Worm (Caenorhabditis elegans) whole organism, late embryonic: ENCODE data around the gene M05D6.3.

Experiments
- F13H6.1 ChIP-seq: sonication (generic microtip); optimal IDR thresholded peaks from 2 replicates; lab custom pipeline; 2016; ENCODE audit warnings: missing genetic modification characterization, missing compliant biosample characterization
- K02D7.2 ChIP-seq: sonication (generic microtip); optimal IDR thresholded peaks from 2 replicates; lab custom pipeline; 2017; ENCODE audit warnings: mild to moderate bottlenecking, missing genetic modification characterization, missing compliant biosample characterization
- Y22D7AL.16 ChIP-seq: sonication (generic microtip); optimal IDR thresholded peaks from 2 replicates; lab custom pipeline; 2016; ENCODE audit warnings: missing genetic modification characterization, missing compliant biosample characterization
- ahr-1 ChIP-seq: sonication (generic microtip); optimal IDR thresholded peaks from 2 replicates; lab custom pipeline; 2016; ENCODE audit warnings: missing genetic modification characterization, missing compliant biosample characterization
- ceh-14 ChIP-seq: sonication (generic microtip); optimal IDR thresholded peaks from 2 replicates; lab custom pipeline; 2016; ENCODE audit warnings: missing genotype, missing genetic modification characterization, missing compliant biosample characterization
- ceh-19 ChIP-seq: fragments of 200-800 bp; sonication (Bioruptor generic); optimal IDR thresholded peaks from 2 replicates; lab custom pipeline; 2018; ENCODE audit warnings: mild to moderate bottlenecking, missing genetic modification characterization, missing compliant biosample characterization
- ceh-2 ChIP-seq: sonication (generic microtip); optimal IDR thresholded peaks from 2 replicates; lab custom pipeline; 2016; ENCODE audit warnings: missing genotype, missing genetic modification characterization, missing compliant biosample characterization
- ceh-22 ChIP-seq: sonication (generic microtip); optimal IDR thresholded peaks from 2 replicates; lab custom pipeline; 2017; ENCODE audit warnings: missing biosample characterization, missing genetic modification characterization
- ceh-48 ChIP-seq: sonication (generic microtip); optimal IDR thresholded peaks from 2 replicates; lab custom pipeline; 2016; ENCODE audit warnings: missing genetic modification characterization, inconsistent platforms, missing compliant biosample characterization
- ets-4 ChIP-seq: sonication (generic microtip); optimal IDR thresholded peaks from 2 replicates; lab custom pipeline; 2016; ENCODE audit warnings: missing genetic modification characterization, missing compliant biosample characterization
- fax-1 ChIP-seq: sonication (generic microtip); optimal IDR thresholded peaks from 2 replicates; lab custom pipeline; 2016; ENCODE audit warnings: missing genotype, missing genetic modification characterization, missing compliant biosample characterization
- fkh-6 ChIP-seq: sonication (generic microtip); optimal IDR thresholded peaks from 2 replicates; lab custom pipeline; 2016; ENCODE audit warnings: missing genetic modification characterization, missing compliant biosample characterization
- hlh-13 ChIP-seq: fragments of 200-800 bp; sonication (Bioruptor generic); optimal IDR thresholded peaks from 2 replicates; lab custom pipeline; 2018; ENCODE audit warnings: mild to moderate bottlenecking, missing genetic modification characterization, missing compliant biosample characterization
- hlh-15 ChIP-seq: sonication (generic microtip); optimal IDR thresholded peaks from 2 replicates; lab custom pipeline; 2016; ENCODE audit warnings: missing genetic modification characterization, missing compliant biosample characterization
- hlh-6 ChIP-seq: sonication (generic microtip); optimal IDR thresholded peaks from 2 replicates; lab custom pipeline; 2016; ENCODE audit warnings: missing genotype, missing genetic modification characterization, missing compliant biosample characterization
- hlh-8 ChIP-seq: sonication (generic microtip); optimal IDR thresholded peaks from 2 replicates; lab custom pipeline; 2016; ENCODE audit warnings: missing genotype, missing genetic modification characterization, missing compliant biosample characterization
- lim-6 ChIP-seq: sonication (generic microtip); optimal IDR thresholded peaks from 2 replicates; lab custom pipeline; 2016; ENCODE audit warnings: missing genetic modification characterization, missing compliant biosample characterization
- lin-11 ChIP-seq: fragments of 200-800 bp; sonication (Bioruptor generic); optimal IDR thresholded peaks from 2 replicates; lab custom pipeline; 2018; ENCODE audit warnings: mild to moderate bottlenecking, missing genetic modification characterization, missing compliant biosample characterization
- madf-2 ChIP-seq: sonication (generic microtip); optimal IDR thresholded peaks from 2 replicates; lab custom pipeline; 2017; ENCODE audit warnings: missing genetic modification characterization, missing compliant biosample characterization
- mec-3 ChIP-seq: sonication (generic microtip); optimal IDR thresholded peaks from 2 replicates; lab custom pipeline; 2016; ENCODE audit warnings: borderline replicate concordance, missing genetic modification characterization, missing compliant biosample characterization
- nfya-1 ChIP-seq: sonication (generic microtip); optimal IDR thresholded peaks from 2 replicates; lab custom pipeline; 2017; ENCODE audit warnings: missing genetic modification characterization, mild to moderate bottlenecking, missing compliant biosample characterization, antibody characterized with exemption, moderate library complexity
- nhr-11 ChIP-seq: fragments of 150-350 bp; optimal IDR thresholded peaks from 2 replicates; lab custom pipeline; 2014; ENCODE audit warnings: missing biosample characterization, missing genetic modification characterization
- nhr-232 ChIP-seq: sonication (generic microtip); optimal IDR thresholded peaks from 2 replicates; lab custom pipeline; 2016; ENCODE audit warnings: missing genetic modification characterization, missing compliant biosample characterization
- npax-4 ChIP-seq: sonication (generic microtip); optimal IDR thresholded peaks from 2 replicates; lab custom pipeline; 2016; ENCODE audit warnings: missing genetic modification characterization, missing compliant biosample characterization
- pag-3 ChIP-seq: sonication (generic microtip); optimal IDR thresholded peaks from 2 replicates; lab custom pipeline; 2016; ENCODE audit warnings: missing compliant biosample characterization, missing genetic modification characterization, borderline replicate concordance
- pha-4 ChIP-seq: fragments of 150-350 bp; optimal IDR thresholded peaks from 2 replicates; lab custom pipeline; 2018; ENCODE audit warnings: missing biosample characterization, missing genetic modification reagents, missing genetic modification characterization
- pros-1 ChIP-seq: fragments of 150-350 bp; optimal IDR thresholded peaks from 2 replicates; lab custom pipeline; 2014; ENCODE audit warnings: missing biosample characterization, missing genetic modification reagents, missing genetic modification characterization
- sdc-2 ChIP-seq: sonication (generic microtip); optimal IDR thresholded peaks from 2 replicates; lab custom pipeline; 2016; ENCODE audit warnings: missing genotype, missing genetic modification characterization, missing compliant biosample characterization
- sox-2 ChIP-seq: fragments of 200-800 bp; sonication (Bioruptor generic); IDR thresholded peaks from 2 replicates; pipeline ENCODE4 v1.3.6; 2022; ENCODE audit warnings: missing genetic modification reagents, missing genetic modification characterization, missing compliant biosample characterization
- sox-4 ChIP-seq: sonication (generic microtip); optimal IDR thresholded peaks from 2 replicates; lab custom pipeline; 2017; ENCODE audit warnings: mild to moderate bottlenecking, missing genetic modification characterization, inconsistent platforms, missing compliant biosample characterization
- syd-9 ChIP-seq: sonication (generic microtip); optimal IDR thresholded peaks from 2 replicates; lab custom pipeline; 2016; ENCODE audit warnings: mild to moderate bottlenecking, missing genetic modification characterization, moderate library complexity, missing compliant biosample characterization
- tbx-2 ChIP-seq: sonication (generic microtip); optimal IDR thresholded peaks from 2 replicates; lab custom pipeline; 2016; ENCODE audit warnings: missing genetic modification characterization, missing compliant biosample characterization
- ttx-3 ChIP-seq: sonication (generic microtip); optimal IDR thresholded peaks from 2 replicates; lab custom pipeline; 2016; ENCODE audit warnings: missing genetic modification reagents, missing genetic modification characterization, missing compliant biosample characterization
- unc-42 ChIP-seq: sonication (generic microtip); optimal IDR thresholded peaks from 2 replicates; lab custom pipeline; 2016; ENCODE audit warnings: missing genotype, missing genetic modification characterization, missing compliant biosample characterization
- unc-86 ChIP-seq: sonication (generic microtip); optimal IDR thresholded peaks from 2 replicates; lab custom pipeline; 2016; ENCODE audit warnings: missing genetic modification characterization, missing compliant biosample characterization

Gene M05D6.3

DNA sequence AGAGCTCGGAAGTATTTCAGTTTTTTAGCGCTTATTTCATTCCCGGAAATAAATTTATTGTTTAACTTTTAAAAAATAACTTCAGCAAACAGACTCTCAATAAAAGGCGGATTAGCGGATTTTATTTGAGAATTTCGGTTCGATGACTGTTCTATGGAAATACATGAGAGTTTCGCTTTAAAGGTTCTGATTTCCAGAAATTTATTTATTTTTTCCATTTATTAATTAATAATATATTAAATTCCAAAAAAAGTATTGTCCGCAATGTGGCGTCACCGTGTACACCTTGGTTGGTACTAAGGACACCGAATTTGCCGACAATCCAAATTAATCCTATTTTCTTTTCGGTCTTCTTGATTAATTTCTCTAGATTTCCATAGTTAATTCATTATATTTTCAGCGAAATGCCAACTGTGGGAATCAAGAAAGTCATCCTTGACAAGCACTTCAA is 11.1 kb upstream of the M05D6.3 start, which contains the start of gene fars-3:
Gene fars-3, plus strand, starts transcription at position 401 of the 451 bp plus-strand sequence.
- TF ChIP-seq unc-86 (tag; lab: Kevin White, UChicago) (no peak), unc-42 (tag; lab: Kevin White, UChicago) (peak; percentile 24), sox-4 (tag; lab: Kevin White, UChicago) (no peak), ahr-1 (tag; lab: Kevin White, UChicago) (no peak), sdc-2 (tag; lab: Kevin White, UChicago) (no peak)

DNA sequence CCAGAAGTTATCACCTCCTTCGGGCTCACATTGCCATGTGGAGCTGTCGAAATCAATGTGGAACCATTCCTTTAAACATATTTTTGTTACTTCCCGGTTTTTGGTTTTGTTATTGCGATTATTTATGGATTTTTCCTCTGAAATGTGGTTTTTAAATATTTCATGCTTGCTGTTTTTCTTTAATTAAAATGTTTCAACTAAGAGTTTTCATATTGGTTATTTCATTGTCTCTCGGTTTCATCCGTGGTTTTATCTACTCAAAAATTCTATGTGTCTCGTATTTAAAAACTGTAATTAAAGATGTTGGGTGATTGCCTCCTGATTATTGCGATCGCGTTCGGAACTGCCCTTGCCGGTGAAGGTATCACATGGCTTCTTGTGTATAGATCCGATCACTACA is 8.7 kb upstream of the M05D6.3 start, which contains the start of gene F22B5.10:
Gene F22B5.10, plus strand, starts transcription at position 301 of the 400 bp plus-strand sequence.
- TF ChIP-seq ceh-19 (no peak), nhr-11 (no peak), lin-11 (tag; lab: Kevin White, UChicago) (no peak), hlh-15 (no peak), tbx-2 (tag; lab: Kevin White, UChicago) (no peak), pag-3 (tag; lab: Kevin White, UChicago) (no peak), fkh-6 (tag; lab: Kevin White, UChicago) (no peak), npax-4 (tag; lab: Kevin White, UChicago) (no peak), syd-9 (no peak), ceh-14 (tag; lab: Kevin White, UChicago) (no peak), pros-1 (tag; lab: Kevin White, UChicago) (no peak), nhr-232 (tag; lab: Kevin White, UChicago) (no peak), pha-4 (tag; lab: Kevin White, UChicago) (no peak), lim-6 (tag; lab: Kevin White, UChicago) (no peak), nfya-1 (tag; lab: Kevin White, UChicago) (no peak), Y22D7AL.16 (tag; lab: Kevin White, UChicago) (no peak), ets-4 (no peak), ceh-48 (tag; lab: Kevin White, UChicago) (no peak), mec-3 (tag; lab: Kevin White, UChicago) (no peak)

DNA sequence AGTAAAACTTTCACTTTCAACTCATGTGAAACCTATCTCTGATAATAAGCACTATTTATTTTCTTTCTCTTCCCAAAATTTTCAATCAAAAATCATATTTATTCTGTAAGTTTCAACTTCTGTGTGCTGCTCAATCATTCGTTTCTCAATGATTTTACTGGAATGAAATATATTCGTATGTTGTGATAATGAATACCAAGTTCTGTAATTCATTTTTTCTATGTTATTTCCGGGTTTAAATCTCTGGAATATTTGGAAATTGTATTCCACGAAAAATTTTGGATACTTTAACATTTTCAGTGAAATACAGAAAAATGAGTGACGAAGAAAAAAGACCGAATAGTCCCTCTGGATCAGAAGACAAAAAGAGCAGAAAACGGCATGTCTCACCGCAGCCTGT is 7.8 kb upstream of the M05D6.3 start, which contains the start of gene M05D6.2:
Gene M05D6.2, plus strand, starts transcription at position 301 of the 400 bp plus-strand sequence.
- TF ChIP-seq K02D7.2 (tag; lab: Kevin White, UChicago) (no peak), pha-4 (tag; lab: Kevin White, UChicago) (no peak), fkh-6 (tag; lab: Kevin White, UChicago) (no peak), hlh-8 (tag; lab: Kevin White, UChicago) (no peak), syd-9 (no peak), ttx-3 (no peak), lim-6 (tag; lab: Kevin White, UChicago) (no peak), F13H6.1 (no peak)

DNA sequence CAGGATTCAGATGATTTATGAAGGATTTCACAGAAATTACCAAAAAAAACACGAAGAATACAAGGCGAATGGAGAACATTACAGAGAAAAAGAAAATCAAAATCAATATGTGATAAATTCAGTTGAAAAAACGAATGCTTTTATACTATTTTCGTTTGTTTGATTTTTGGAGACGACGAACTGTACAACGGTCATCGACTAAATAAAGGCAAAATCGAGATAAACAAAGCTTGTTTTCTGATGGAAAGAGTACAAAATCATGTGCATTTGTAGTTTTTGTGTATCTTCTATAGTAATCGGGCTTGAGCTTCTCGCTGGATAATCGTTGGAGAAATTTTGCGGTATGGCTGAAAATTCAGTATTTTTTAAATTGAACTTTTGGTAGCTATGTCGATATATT is 4.4 kb upstream of the M05D6.3 start, which contains the start of gene M05D6.8:
Gene M05D6.8, minus strand, starts transcription at position 101 of the 400 bp plus-strand sequence.
- TF ChIP-seq fax-1 (tag; lab: Kevin White, UChicago): no peak
- no peak for TF ChIP-seq hlh-15
- no peak for TF ChIP-seq hlh-6
- no peak for TF ChIP-seq ceh-14 (tag; lab: Kevin White, UChicago)
- TF ChIP-seq mec-3 (tag; lab: Kevin White, UChicago): no peak
- no peak for TF ChIP-seq pha-4 (tag; lab: Kevin White, UChicago)
- TF ChIP-seq ceh-22 (tag; lab: Kevin White, UChicago): no peak
- TF ChIP-seq sox-2 (GFP tag; lab: Robert Waterston, UW): no peak
- no peak for TF ChIP-seq Y22D7AL.16 (tag; lab: Kevin White, UChicago)
- TF ChIP-seq madf-2: no peak
- TF ChIP-seq hlh-13: no peak
- no peak for TF ChIP-seq ceh-2 (tag; lab: Kevin White, UChicago)
